Worm (Caenorhabditis elegans) whole organism, L3 larva: ENCODE results near the gene stau-1.

Experiments used
- R02D3.7 ChIP-seq: fragments of 150-350 bp; optimal IDR thresholded peaks from 2 replicates; lab custom pipeline; 2014; ENCODE audit warnings: missing biosample characterization, missing genetic modification characterization
- aly-2 ChIP-seq: fragments of 150-350 bp; optimal IDR thresholded peaks from 2 replicates; lab custom pipeline; 2014; ENCODE audit warnings: missing biosample characterization, missing genetic modification characterization
- ama-1 ChIP-seq: fragments of 150-350 bp; optimal IDR thresholded peaks from 2 replicates; lab custom pipeline; 2018
- ceh-16 ChIP-seq: sonication (generic microtip); optimal IDR thresholded peaks from 2 replicates; lab custom pipeline; 2017; ENCODE audit warnings: missing biosample characterization, missing genetic modification characterization
- ceh-28 ChIP-seq: fragments of 150-350 bp; optimal IDR thresholded peaks from 2 replicates; lab custom pipeline; 2014; ENCODE audit warnings: missing biosample characterization, missing genetic modification reagents, missing genetic modification characterization
- ceh-9 ChIP-seq: sonication (generic microtip); optimal IDR thresholded peaks from 2 replicates; lab custom pipeline; 2018; ENCODE audit warnings: missing biosample characterization, missing genetic modification characterization
- egl-5 ChIP-seq: fragments of 150-350 bp; optimal IDR thresholded peaks from 2 replicates; lab custom pipeline; 2017; ENCODE audit warnings: missing biosample characterization, missing genetic modification reagents, missing genetic modification characterization, inconsistent platforms
- elt-2 ChIP-seq: sonication (generic microtip); optimal IDR thresholded peaks from 2 replicates; lab custom pipeline; 2016; ENCODE audit warnings: missing genetic modification reagents, mild to moderate bottlenecking, missing genetic modification characterization, missing compliant biosample characterization
- eor-1 ChIP-seq, 2 experiments: fragments of 150-350 bp; optimal IDR thresholded peaks; 2 replicates each; lab custom pipeline; 2014 to 2018; ENCODE audit warnings: missing biosample characterization in 2 of 2, missing genetic modification characterization in 2 of 2
- fos-1 ChIP-seq: fragments of 150-350 bp; optimal IDR thresholded peaks from 2 replicates; lab custom pipeline; 2014; ENCODE audit warnings: missing biosample characterization, missing genetic modification characterization
- hmg-11 ChIP-seq: sonication (generic microtip); optimal IDR thresholded peaks from 2 replicates; lab custom pipeline; 2016; ENCODE audit warnings: missing genetic modification characterization, missing compliant biosample characterization
- jun-1 ChIP-seq: fragments of 150-350 bp; optimal IDR thresholded peaks from 2 replicates; lab custom pipeline; 2014; ENCODE audit warnings: missing biosample characterization, missing genetic modification reagents, missing genetic modification characterization
- lin-15B ChIP-seq: fragments of 150-350 bp; optimal IDR thresholded peaks from 2 replicates; lab custom pipeline; 2014; ENCODE audit warnings: missing biosample characterization, missing genetic modification characterization
- lin-39 ChIP-seq: fragments of 150-350 bp; optimal IDR thresholded peaks from 2 replicates; lab custom pipeline; 2018; ENCODE audit warnings: missing biosample characterization, missing genetic modification reagents, missing genetic modification characterization
- lsy-12 ChIP-seq: sonication (generic microtip); optimal IDR thresholded peaks from 2 replicates; lab custom pipeline; 2016; ENCODE audit warnings: mild to moderate bottlenecking, missing genetic modification characterization, missing compliant biosample characterization
- mml-1 ChIP-seq: fragments of 150-350 bp; sonication (generic microtip); optimal IDR thresholded peaks from 3 replicates; lab custom pipeline; 2014; ENCODE audit warnings: missing biosample characterization, missing genetic modification characterization
- nfya-1 ChIP-seq: sonication (generic microtip); optimal IDR thresholded peaks from 2 replicates; lab custom pipeline; 2017; ENCODE audit warnings: missing genetic modification characterization, mild to moderate bottlenecking, missing compliant biosample characterization, antibody characterized with exemption, moderate library complexity; ENCODE audit not compliant: insufficient read depth
- nhr-11 ChIP-seq: fragments of 150-350 bp; optimal IDR thresholded peaks from 2 replicates; lab custom pipeline; 2014; ENCODE audit warnings: missing biosample characterization, missing genetic modification characterization
- nhr-12 ChIP-seq: fragments of 150-350 bp; optimal IDR thresholded peaks from 2 replicates; lab custom pipeline; 2014; ENCODE audit warnings: missing biosample characterization, missing genetic modification characterization
- nhr-237 ChIP-seq: fragments of 150-350 bp; optimal IDR thresholded peaks from 2 replicates; lab custom pipeline; 2014; ENCODE audit warnings: missing biosample characterization, missing genetic modification characterization
- nhr-28 ChIP-seq: fragments of 150-350 bp; optimal IDR thresholded peaks from 2 replicates; lab custom pipeline; 2014; ENCODE audit warnings: missing biosample characterization, missing genetic modification characterization
- nhr-43 ChIP-seq: sonication (generic microtip); optimal IDR thresholded peaks from 2 replicates; lab custom pipeline; 2016; ENCODE audit warnings: mild to moderate bottlenecking, missing genetic modification characterization, missing compliant biosample characterization; ENCODE audit not compliant: poor library complexity, severe bottlenecking
- nhr-77 ChIP-seq: fragments of 150-350 bp; optimal IDR thresholded peaks from 2 replicates; lab custom pipeline; 2014; ENCODE audit warnings: missing biosample characterization, missing genetic modification characterization
- pqm-1 ChIP-seq: fragments of 150-350 bp; optimal IDR thresholded peaks from 2 replicates; lab custom pipeline; 2017; ENCODE audit warnings: missing biosample characterization, missing genetic modification characterization, inconsistent platforms
- sea-2 ChIP-seq: fragments of 150-350 bp; sonication (generic microtip); optimal IDR thresholded peaks from 4 replicates; lab custom pipeline; 2014; ENCODE audit warnings: missing biosample characterization, missing genetic modification reagents, missing genetic modification characterization
- skn-1 ChIP-seq: fragments of 150-350 bp; optimal IDR thresholded peaks from 2 replicates; lab custom pipeline; 2014; ENCODE audit warnings: missing biosample characterization, missing genetic modification characterization
- tbx-2 ChIP-seq: sonication (generic microtip); optimal IDR thresholded peaks from 2 replicates; lab custom pipeline; 2016; ENCODE audit warnings: mild to moderate bottlenecking, missing genetic modification characterization, missing compliant biosample characterization
- unc-39 ChIP-seq: sonication (generic microtip); optimal IDR thresholded peaks from 4 replicates; lab custom pipeline; 2017; ENCODE audit warnings: missing biosample characterization, missing genetic modification characterization
- unc-62 ChIP-seq: fragments of 150-350 bp; sonication (generic microtip); optimal IDR thresholded peaks from 4 replicates; lab custom pipeline; 2014; ENCODE audit warnings: missing biosample characterization, missing genetic modification reagents, missing genetic modification characterization
- zag-1 ChIP-seq: fragments of 150-350 bp; optimal IDR thresholded peaks from 2 replicates; lab custom pipeline; 2014; ENCODE audit warnings: missing biosample characterization, missing genetic modification characterization

stau-1 gene

DNA sequence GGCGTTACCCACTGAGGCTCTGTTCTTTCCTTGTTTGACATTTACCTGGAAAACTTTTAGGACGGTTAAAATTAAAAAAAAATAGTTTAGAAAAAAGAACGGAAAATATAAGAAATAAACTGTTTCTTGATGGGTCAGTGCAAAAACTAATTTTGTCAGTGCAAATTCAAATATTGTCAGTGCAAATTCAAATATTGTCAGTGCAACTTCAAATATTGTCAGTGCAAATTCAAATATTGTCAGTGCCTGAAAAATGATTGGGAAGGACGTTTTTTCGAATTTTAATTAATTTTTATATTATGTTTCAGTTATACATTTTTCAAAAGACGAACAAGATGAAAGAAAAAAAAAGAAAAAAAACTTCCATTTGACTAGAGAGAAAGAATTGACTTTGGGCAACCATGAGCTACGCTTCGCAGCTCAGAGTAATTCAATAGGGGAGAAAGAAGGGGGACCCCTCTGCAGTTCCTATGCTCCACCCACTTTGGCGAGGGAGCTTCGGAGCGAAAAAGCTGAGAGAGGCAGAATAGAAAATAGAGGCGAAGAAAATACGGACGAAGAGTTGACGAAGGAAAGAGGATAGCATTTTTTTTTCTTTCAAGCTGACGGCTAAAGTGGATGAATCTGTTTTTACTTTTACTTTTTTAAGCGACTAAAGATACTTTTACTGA is 27.5 kb upstream of the stau-1 start, which contains the start of gene unc-1:
Gene unc-1 (minus strand): TSS at position 51 of the 671 bp plus-strand sequence.
- TF ChIP-seq hmg-11 (peak; percentile 82), lin-39 (tag; lab: Kevin White, UChicago) (peak; percentile 64), unc-39 (tag; lab: Kevin White, UChicago) (no peak), nfya-1 (tag; lab: Kevin White, UChicago) (peak; percentile 59)

DNA sequence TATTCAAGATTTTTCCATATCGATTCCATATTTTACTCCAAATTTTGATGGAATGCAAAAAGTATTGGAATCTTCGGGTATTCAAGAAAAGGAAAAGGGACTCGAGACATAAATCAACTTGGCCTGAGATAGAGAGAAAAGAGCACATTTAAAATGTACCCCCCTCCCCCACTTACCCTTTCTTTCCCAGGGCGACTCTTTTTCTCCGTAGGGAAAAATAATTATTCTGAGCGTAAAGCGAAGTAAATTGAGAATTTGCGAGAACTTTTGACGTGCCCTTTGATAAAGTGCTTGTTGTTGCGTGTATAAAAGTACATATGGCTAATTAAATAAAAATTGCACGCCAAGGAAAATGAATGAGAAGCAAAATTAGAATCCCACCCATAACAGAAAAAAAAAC is 25.6 kb upstream of the stau-1 start:
- TF ChIP-seq ama-1 (lab: Kevin White, UChicago) (no peak), nfya-1 (tag; lab: Kevin White, UChicago) (peak; percentile 25), lin-39 (tag; lab: Kevin White, UChicago) (peak; percentile 25)

DNA sequence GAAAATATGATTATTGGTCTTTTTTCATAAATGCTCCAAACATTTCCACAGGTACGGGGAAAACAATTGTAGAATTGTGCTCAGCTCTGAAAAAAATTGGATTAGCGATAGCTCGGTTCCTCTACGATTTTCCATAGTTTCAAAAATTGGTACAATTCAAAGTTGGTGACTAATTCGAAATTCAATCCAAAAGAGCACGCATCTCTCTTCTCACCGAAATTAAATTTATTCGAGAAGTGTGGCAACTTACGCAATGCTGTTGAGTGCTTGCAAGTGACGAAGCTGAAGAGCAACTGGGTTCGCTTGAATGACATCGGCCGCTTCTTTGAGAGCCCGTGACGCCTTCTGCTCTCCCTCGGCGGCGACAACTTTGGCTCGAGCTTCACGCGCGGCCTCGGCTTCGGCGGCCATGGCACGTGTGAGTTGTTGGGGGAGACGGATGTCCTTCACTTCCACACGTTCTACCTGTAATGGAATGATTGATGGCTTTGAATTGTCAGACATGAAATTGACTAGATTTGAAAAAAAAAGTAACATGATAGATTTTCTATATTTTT is 22.8 kb upstream of the stau-1 start:
- TF ChIP-seq hmg-11 (peak; percentile 0), skn-1 (tag; lab: Kevin White, UChicago) (no peak)

DNA sequence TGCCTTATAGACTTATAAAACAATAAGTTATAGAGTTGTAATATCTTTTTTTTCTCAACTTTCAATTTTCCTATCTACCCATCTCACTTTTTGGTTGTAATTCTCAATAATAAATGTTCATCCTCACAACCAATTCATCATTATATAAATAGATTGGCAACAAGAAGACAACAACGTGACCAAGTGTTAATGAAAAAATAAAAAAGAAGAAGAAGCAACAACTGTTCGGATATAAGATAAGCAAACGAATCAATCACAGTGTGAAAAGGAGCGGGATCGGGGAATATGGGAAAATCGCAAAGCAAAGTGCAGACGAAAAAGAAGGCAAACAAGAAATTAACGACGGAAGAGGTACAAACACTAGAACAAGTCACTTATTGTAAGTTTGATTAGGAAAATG is 18.8 kb upstream of the stau-1 start, which contains the start of gene ncs-3:
Gene ncs-3 (plus strand): TSS at position 153 of the 400 bp plus-strand sequence.
- TF ChIP-seq fos-1 (tag; lab: Kevin White, UChicago) (no peak), egl-5 (tag; lab: Kevin White, UChicago) (peak; percentile 33), nhr-11 (tag; lab: Kevin White, UChicago) (no peak), elt-2 (tag; lab: Kevin White, UChicago) (no peak), nhr-12 (tag; lab: Kevin White, UChicago) (no peak), sea-2 (no peak), ceh-9 (tag; lab: Kevin White, UChicago) (no peak), aly-2 (tag; lab: Kevin White, UChicago) (no peak), R02D3.7 (tag; lab: Kevin White, UChicago) (no peak), lsy-12 (no peak), nfya-1 (tag; lab: Kevin White, UChicago) (peak; percentile 18), zag-1 (tag; lab: Kevin White, UChicago) (no peak), nhr-43 (tag; lab: Kevin White, UChicago) (no peak), ceh-16 (tag; lab: Kevin White, UChicago) (no peak), pqm-1 (tag; lab: Kevin White, UChicago) (no peak), mml-1 (tag; lab: Kevin White, UChicago) (no peak), eor-1 (tag; optimal IDR thresholded peaks at IDR 0.05; lab: Kevin White, UChicago) (no peak)

DNA sequence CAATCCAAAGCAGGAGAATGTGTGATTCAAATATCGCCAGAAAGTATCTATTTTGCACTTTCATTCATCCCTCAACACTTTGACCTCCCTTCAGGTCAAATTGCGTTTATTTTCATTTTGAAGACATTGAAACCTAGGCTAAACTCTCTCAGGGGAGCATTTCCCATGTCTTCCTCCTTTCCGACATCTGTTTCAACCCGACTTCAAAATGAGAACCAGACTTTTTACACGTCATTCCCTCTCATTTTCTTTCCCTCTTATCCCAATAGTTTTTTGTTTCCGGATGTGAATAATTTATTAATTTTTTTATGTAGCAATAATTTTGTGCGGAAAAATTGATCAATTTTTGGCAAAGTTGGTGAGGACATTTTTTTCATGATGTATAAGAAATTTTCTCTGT is 17.9 kb upstream of the stau-1 start:
- TF ChIP-seq lin-15B (tag; lab: Kevin White, UChicago) = no peak
- no peak for TF ChIP-seq nhr-237 (tag; lab: Kevin White, UChicago)
- no peak for TF ChIP-seq hmg-11
- TF ChIP-seq R02D3.7 (tag; lab: Kevin White, UChicago) = no peak
- no peak for TF ChIP-seq nhr-11 (tag; lab: Kevin White, UChicago)
- TF ChIP-seq unc-62 (GFP tag; lab: Kevin White, UChicago) = no peak
- TF ChIP-seq mml-1 (tag; lab: Kevin White, UChicago) = no peak
- no peak for TF ChIP-seq nhr-28
- no peak for TF ChIP-seq ceh-28 (tag; lab: Kevin White, UChicago)
- TF ChIP-seq jun-1 (tag; lab: Kevin White, UChicago) = no peak
- no peak for TF ChIP-seq nhr-77 (tag; lab: Kevin White, UChicago)
- no peak for TF ChIP-seq ceh-16 (tag; lab: Kevin White, UChicago)
- TF ChIP-seq aly-2 (tag; lab: Kevin White, UChicago) = no peak
- no peak for TF ChIP-seq sea-2
- TF ChIP-seq ceh-9 (tag; lab: Kevin White, UChicago) = no peak
- TF ChIP-seq nhr-12 (tag; lab: Kevin White, UChicago) = no peak
- no peak for TF ChIP-seq nhr-43 (tag; lab: Kevin White, UChicago)
- TF ChIP-seq tbx-2 (tag; lab: Kevin White, UChicago) = no peak
- TF ChIP-seq, all 47 proteins: peak for 0
